Worm (Caenorhabditis elegans) whole organism, L2 larva: ENCODE measurements around the gene clec-124.
"Not testable (repeated sequence)": the region's sequence is repeated elsewhere in the genome, so short reads cannot be mapped to it uniquely, and the experiment has no call there.

Source experiments
- C34F6.9 ChIP-seq: fragments of 150-350 bp; optimal IDR thresholded peaks from 2 replicates; lab custom pipeline; 2014; ENCODE audit warnings: missing biosample characterization, missing genetic modification characterization
- F13H6.1 ChIP-seq: sonication (generic microtip); optimal IDR thresholded peaks from 2 replicates; lab custom pipeline; 2016; ENCODE audit warnings: missing genetic modification characterization, missing compliant biosample characterization
- R02D3.7 ChIP-seq: fragments of 150-350 bp; optimal IDR thresholded peaks from 2 replicates; lab custom pipeline; 2014; ENCODE audit warnings: missing biosample characterization, missing genetic modification characterization
- Y55F3AM.14 ChIP-seq: fragments of 200-800 bp; sonication (Bioruptor generic); optimal IDR thresholded peaks from 2 replicates; lab custom pipeline; 2018; ENCODE audit warnings: mild to moderate bottlenecking, missing genetic modification characterization, missing compliant biosample characterization
- ZK546.5 ChIP-seq: sonication (generic microtip); optimal IDR thresholded peaks from 2 replicates; lab custom pipeline; 2017; ENCODE audit warnings: missing biosample characterization, missing genetic modification characterization
- alr-1 ChIP-seq: fragments of 150-350 bp; optimal IDR thresholded peaks from 2 replicates; lab custom pipeline; 2014; ENCODE audit warnings: missing biosample characterization, missing genetic modification characterization
- aly-2 ChIP-seq: fragments of 150-350 bp; optimal IDR thresholded peaks from 2 replicates; lab custom pipeline; 2014; ENCODE audit warnings: missing biosample characterization, missing genetic modification characterization
- blmp-1 ChIP-seq: sonication (generic microtip); optimal IDR thresholded peaks from 2 replicates; lab custom pipeline; 2017; ENCODE audit warnings: missing genetic modification characterization, mild to moderate bottlenecking, missing compliant biosample characterization, antibody characterized with exemption, moderate library complexity; ENCODE audit not compliant: insufficient read depth
- ceh-16 ChIP-seq: fragments of 150-350 bp; optimal IDR thresholded peaks from 2 replicates; lab custom pipeline; 2014; ENCODE audit warnings: missing biosample characterization, missing genetic modification characterization
- elt-1 ChIP-seq: fragments of 150-350 bp; optimal IDR thresholded peaks from 2 replicates; lab custom pipeline; 2014; ENCODE audit warnings: missing biosample characterization, missing genetic modification characterization
- fos-1 ChIP-seq: fragments of 150-350 bp; optimal IDR thresholded peaks from 2 replicates; lab custom pipeline; 2014; ENCODE audit warnings: missing biosample characterization, missing genetic modification characterization
- gmeb-1 ChIP-seq: fragments of 150-350 bp; optimal IDR thresholded peaks from 2 replicates; lab custom pipeline; 2014; ENCODE audit warnings: missing biosample characterization, missing genetic modification characterization
- lin-11 ChIP-seq: fragments of 150-350 bp; sonication (generic microtip); optimal IDR thresholded peaks from 2 replicates; lab custom pipeline; 2014; ENCODE audit warnings: missing biosample characterization, missing genetic modification characterization, inconsistent platforms, mixed read lengths
- lin-13 ChIP-seq: fragments of 150-350 bp; optimal IDR thresholded peaks from 2 replicates; lab custom pipeline; 2014; ENCODE audit warnings: missing biosample characterization, missing genetic modification reagents, missing genetic modification characterization
- lin-39 ChIP-seq: fragments of 150-350 bp; optimal IDR thresholded peaks from 2 replicates; lab custom pipeline; 2014; ENCODE audit warnings: missing biosample characterization, missing genetic modification reagents, missing genetic modification characterization
- lsy-2 ChIP-seq, 2 experiments: fragments of 150-350 bp in 1 of 2; sonication (generic microtip) in 1 of 2; optimal IDR thresholded peaks; 2 replicates each; lab custom pipeline; 2014 to 2017; ENCODE audit warnings: missing biosample characterization in 2 of 2, missing genetic modification characterization in 2 of 2
- mbf-1 ChIP-seq: sonication (generic microtip); optimal IDR thresholded peaks from 2 replicates; lab custom pipeline; 2017; ENCODE audit warnings: missing biosample characterization, missing genetic modification characterization
- nhr-11 ChIP-seq: fragments of 150-350 bp; optimal IDR thresholded peaks from 2 replicates; lab custom pipeline; 2014; ENCODE audit warnings: missing biosample characterization, missing genetic modification characterization
- nhr-12 ChIP-seq: fragments of 150-350 bp; optimal IDR thresholded peaks from 2 replicates; lab custom pipeline; 2014; ENCODE audit warnings: missing biosample characterization, missing genetic modification characterization
- nhr-129 ChIP-seq: fragments of 150-350 bp; optimal IDR thresholded peaks from 2 replicates; lab custom pipeline; 2014; ENCODE audit warnings: missing biosample characterization, missing genetic modification characterization
- nhr-21 ChIP-seq: fragments of 150-350 bp; optimal IDR thresholded peaks from 2 replicates; lab custom pipeline; 2014; ENCODE audit warnings: missing biosample characterization, missing genetic modification characterization
- nhr-23 ChIP-seq: fragments of 150-350 bp; optimal IDR thresholded peaks from 2 replicates; lab custom pipeline; 2014; ENCODE audit warnings: missing biosample characterization, missing genetic modification reagents, missing genetic modification characterization
- nhr-237 ChIP-seq: fragments of 150-350 bp; optimal IDR thresholded peaks from 2 replicates; lab custom pipeline; 2014; ENCODE audit warnings: missing biosample characterization, missing genetic modification characterization
- nhr-25 ChIP-seq: fragments of 150-350 bp; sonication (generic microtip); optimal IDR thresholded peaks from 3 replicates; lab custom pipeline; 2014; ENCODE audit warnings: missing biosample characterization, missing genetic modification characterization
- nhr-6 ChIP-seq: fragments of 150-350 bp; optimal IDR thresholded peaks from 2 replicates; lab custom pipeline; 2014; ENCODE audit warnings: missing biosample characterization, missing genetic modification characterization
- peb-1 ChIP-seq: fragments of 150-350 bp; optimal IDR thresholded peaks from 2 replicates; lab custom pipeline; 2014; ENCODE audit warnings: missing biosample characterization, missing genetic modification characterization
- sem-4 ChIP-seq: fragments of 150-350 bp; optimal IDR thresholded peaks from 2 replicates; lab custom pipeline; 2014; ENCODE audit warnings: missing biosample characterization, missing genetic modification reagents, missing genetic modification characterization
- sma-3 ChIP-seq: sonication (generic microtip); optimal IDR thresholded peaks from 2 replicates; lab custom pipeline; 2016; ENCODE audit warnings: missing genetic modification reagents, missing genetic modification characterization, missing compliant biosample characterization
- sma-9 ChIP-seq, 2 experiments: fragments of 150-350 bp in 1 of 2; sonication (generic microtip) in 1 of 2; optimal IDR thresholded peaks; 2 replicates each; lab custom pipeline; 2014 to 2016; ENCODE audit warnings: missing genetic modification characterization in 2 of 2, mild to moderate bottlenecking in 1 of 2, missing biosample characterization in 1 of 2, missing compliant biosample characterization in 1 of 2, missing genetic modification reagents in 1 of 2, moderate library complexity in 1 of 2
- unc-55 ChIP-seq: fragments of 150-350 bp; sonication (generic microtip); optimal IDR thresholded peaks from 3 replicates; lab custom pipeline; 2014; ENCODE audit warnings: missing biosample characterization, missing genetic modification reagents, missing genetic modification characterization
- zag-1 ChIP-seq: fragments of 150-350 bp; optimal IDR thresholded peaks from 2 replicates; lab custom pipeline; 2014; ENCODE audit warnings: missing biosample characterization, missing genetic modification characterization
- ztf-1 ChIP-seq: fragments of 200-800 bp; sonication (Bioruptor generic); conservative IDR thresholded peaks from 2 replicates; pipeline ENCODE4 v1.3.6; 2022; ENCODE audit warnings: missing genetic modification characterization, missing compliant biosample characterization
- ztf-11 ChIP-seq: sonication (generic microtip); optimal IDR thresholded peaks from 2 replicates; lab custom pipeline; 2017; ENCODE audit warnings: missing biosample characterization, missing genetic modification characterization

Gene clec-124

ce11 chrII:3249406-3249805, at the start of gene clec-124:
Gene clec-124, plus strand, starts transcription at chrII:3249706.
- TF ChIP-seq ZK546.5 (tag; lab: Kevin White, UChicago) (no peak), C34F6.9 (tag; lab: Kevin White, UChicago) (no peak), nhr-6 (tag; lab: Kevin White, UChicago) (no peak), lin-13 (GFP tag; lab: Kevin White, UChicago) (no peak), lin-11 (tag; lab: Kevin White, UChicago) (no peak), nhr-21 (tag; lab: Kevin White, UChicago) (no peak), blmp-1 (tag; lab: Kevin White, UChicago) (no peak), nhr-25 (tag; lab: Kevin White, UChicago) (no peak), zag-1 (tag; lab: Kevin White, UChicago) (no peak), sem-4 (tag; lab: Kevin White, UChicago) (no peak), elt-1 (tag; lab: Kevin White, UChicago) (no peak)
- TF ChIP-seq, all 48 proteins: peak for 0

DNA sequence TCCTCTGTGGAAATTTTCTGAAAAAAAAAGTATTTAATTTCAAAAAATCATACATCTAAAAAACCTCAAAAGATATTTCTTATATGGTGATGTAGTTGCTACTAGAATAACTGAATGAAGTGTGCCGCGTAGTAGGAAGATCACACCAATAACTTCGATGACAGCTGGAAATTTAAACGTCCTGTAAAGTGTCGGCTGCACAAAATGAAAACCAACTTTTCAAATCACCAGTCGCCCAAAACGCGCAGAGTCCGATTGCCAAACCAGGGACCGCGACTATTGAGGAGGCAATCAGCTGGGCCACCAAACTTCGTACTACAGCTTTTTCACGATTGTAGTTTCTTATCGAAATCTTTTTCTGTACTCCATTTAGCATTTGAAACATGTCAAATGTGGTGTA, 48.3 kb upstream of the clec-124 start, which contains the start of gene sri-48:
TSS of gene sri-48 (minus strand) at position 101 of the 400 bp plus-strand sequence.
- not testable (repeated sequence) for TF ChIP-seq nhr-129; nhr-25 (tag; lab: Kevin White, UChicago); aly-2 (tag; lab: Kevin White, UChicago)

- TF ChIP-seq nhr-11 (tag; lab: Kevin White, UChicago) (no peak), unc-55 (GFP tag; lab: Kevin White, UChicago) (no peak), sma-9 (GFP tag; optimal IDR thresholded peaks at IDR 0.05; lab: Kevin White, UChicago) (no peak), sma-9 (tag; optimal IDR thresholded peaks at IDR 0.05; lab: Kevin White, UChicago) (no peak), nhr-129 (no peak), ztf-11 (tag; lab: Kevin White, UChicago) (no peak), peb-1 (tag; lab: Kevin White, UChicago) (no peak), nhr-12 (no peak), blmp-1 (tag; lab: Kevin White, UChicago) (no peak), nhr-23 (tag; lab: Kevin White, UChicago) (no peak), R02D3.7 (tag; lab: Kevin White, UChicago) (no peak), alr-1 (tag; lab: Kevin White, UChicago) (no peak), lin-13 (GFP tag; lab: Kevin White, UChicago) (no peak), F13H6.1 (tag; lab: Kevin White, UChicago) (no peak), C34F6.9 (tag; lab: Kevin White, UChicago) (no peak), nhr-6 (tag; lab: Kevin White, UChicago) (no peak), sma-3 (no peak), nhr-237 (tag; lab: Kevin White, UChicago) (no peak), Y55F3AM.14 (GFP tag; lab: Kevin White, UChicago) (no peak), lsy-2 (tag; optimal IDR thresholded peaks at IDR 0.05; lab: Kevin White, UChicago) (no peak)
Observed at ce11 chrII:3202519-3202918, 47.0 kb upstream of the clec-124 start, which contains the start of gene sri-53. Gene sri-53, minus strand, starts transcription at chrII:3202619.

DNA sequence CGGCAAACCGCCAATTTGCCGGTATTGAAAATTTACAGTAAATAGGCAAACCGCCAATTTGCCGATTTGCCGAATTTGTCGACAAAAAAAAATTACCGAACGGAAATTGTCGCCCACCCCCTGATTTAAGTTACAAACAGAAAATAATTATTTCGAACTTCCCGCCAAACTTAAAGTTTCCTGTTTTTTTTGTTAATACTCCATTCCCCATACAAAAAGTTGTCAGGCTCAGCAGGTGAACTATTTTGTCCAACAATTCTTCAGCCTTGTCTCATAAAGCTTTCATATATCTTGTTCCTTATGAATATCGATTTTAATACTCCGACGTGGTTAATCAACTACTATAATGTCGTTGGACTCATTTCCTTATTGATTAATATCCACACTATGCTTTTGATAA, 46.1 kb upstream of the clec-124 start, which contains the start of gene sri-50:
TSS of gene sri-50 (plus strand) at position 301 of the 400 bp plus-strand sequence.
- TF ChIP-seq ceh-16 (tag; lab: Kevin White, UChicago), result no peak
- no peak for TF ChIP-seq sma-9 (GFP tag; optimal IDR thresholded peaks at IDR 0.05; lab: Kevin White, UChicago)
- TF ChIP-seq sma-9 (tag; optimal IDR thresholded peaks at IDR 0.05; lab: Kevin White, UChicago), result no peak
- TF ChIP-seq sem-4 (tag; lab: Kevin White, UChicago), result no peak
- no peak for TF ChIP-seq lin-13 (GFP tag; lab: Kevin White, UChicago)
- TF ChIP-seq aly-2 (tag; lab: Kevin White, UChicago), result no peak
- TF ChIP-seq ztf-11 (tag; lab: Kevin White, UChicago), result no peak
- TF ChIP-seq alr-1 (tag; lab: Kevin White, UChicago), result no peak
- TF ChIP-seq nhr-237 (tag; lab: Kevin White, UChicago), result no peak
- TF ChIP-seq ztf-1 (GFP tag; lab: Robert Waterston, UW), result no peak
- TF ChIP-seq nhr-25 (tag; lab: Kevin White, UChicago), result no peak
- TF ChIP-seq nhr-21 (tag; lab: Kevin White, UChicago), result no peak

DNA sequence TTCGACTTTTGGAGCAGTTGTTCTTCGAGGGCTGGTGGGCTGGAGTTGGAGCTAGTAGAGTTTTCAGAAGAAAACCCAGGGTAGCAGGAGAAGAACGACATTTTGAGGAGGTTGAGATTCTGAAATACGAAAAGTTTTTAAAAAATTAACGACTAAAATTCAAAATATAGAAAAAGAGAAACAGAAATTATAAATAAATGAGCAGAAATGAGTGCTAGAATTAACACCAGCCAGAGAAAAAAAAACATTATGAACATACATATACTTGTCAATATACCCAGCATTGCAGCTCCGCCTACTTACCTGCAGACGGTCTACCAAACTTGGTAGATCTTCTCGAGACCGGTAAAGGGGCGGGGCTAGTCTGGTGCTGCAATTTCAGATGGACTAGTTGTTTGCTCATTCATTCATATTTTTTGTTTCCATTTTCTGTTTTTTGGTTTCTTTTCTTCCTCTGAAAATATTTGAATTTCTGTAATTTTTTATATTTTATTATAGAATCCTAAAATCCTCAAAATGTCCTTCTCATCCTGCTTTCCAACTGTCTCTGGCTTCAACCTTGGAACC, 43.0 kb upstream of the clec-124 start, which contains the start of the genes ZC239.20 and ZC239.21:
TSS of gene ZC239.20 (minus strand) at position 101 of the 567 bp plus-strand sequence.
TSS of gene ZC239.21 (plus strand) at position 517 of the 567 bp plus-strand sequence.
- no peak for TF ChIP-seq lin-39
- TF ChIP-seq nhr-6 (tag; lab: Kevin White, UChicago), result no peak
- TF ChIP-seq nhr-23 (tag; lab: Kevin White, UChicago), result no peak
- no peak for TF ChIP-seq elt-1 (tag; lab: Kevin White, UChicago)
- TF ChIP-seq sma-9 (GFP tag; optimal IDR thresholded peaks at IDR 0.05; lab: Kevin White, UChicago), result no peak
- no peak for TF ChIP-seq sma-9 (tag; optimal IDR thresholded peaks at IDR 0.05; lab: Kevin White, UChicago)
- no peak for TF ChIP-seq ceh-16 (tag; lab: Kevin White, UChicago)
- no peak for TF ChIP-seq C34F6.9 (tag; lab: Kevin White, UChicago)
- TF ChIP-seq R02D3.7 (tag; lab: Kevin White, UChicago), result no peak
- TF ChIP-seq mbf-1 (tag; lab: Kevin White, UChicago), result no peak
- TF ChIP-seq fos-1 (tag; lab: Kevin White, UChicago), result no peak
- TF ChIP-seq gmeb-1 (tag; lab: Kevin White, UChicago), result no peak
